Worm (Caenorhabditis elegans) whole organism, mixed stage, embryonic: ENCODE data around the gene snpc-1.1.

Source experiments
- M03D4.4 ChIP-seq: sonication (generic microtip); optimal IDR thresholded peaks from 2 replicates; lab custom pipeline; 2017; ENCODE audit warnings: mild to moderate bottlenecking, missing genetic modification characterization, missing compliant biosample characterization
- bed-3 ChIP-seq: fragments of 200-800 bp; sonication (Bioruptor generic); optimal IDR thresholded peaks from 3 replicates; lab custom pipeline; 2018; ENCODE audit warnings: mild to moderate bottlenecking, missing genetic modification characterization, moderate library complexity, missing compliant biosample characterization
- blmp-1 ChIP-seq: fragments of 150-350 bp; optimal IDR thresholded peaks from 2 replicates; lab custom pipeline; 2014; ENCODE audit warnings: missing biosample characterization, missing genetic modification characterization
- ceh-39 ChIP-seq: fragments of 150-350 bp; optimal IDR thresholded peaks from 2 replicates; lab custom pipeline; 2014; ENCODE audit warnings: missing biosample characterization, missing genetic modification characterization
- ceh-43 ChIP-seq: fragments of 200-800 bp; sonication (Bioruptor generic); optimal IDR thresholded peaks from 2 replicates; lab custom pipeline; 2018; ENCODE audit warnings: mild to moderate bottlenecking, missing genetic modification characterization, moderate library complexity, missing compliant biosample characterization
- ceh-83 ChIP-seq: fragments of 200-800 bp; sonication (Bioruptor generic); optimal IDR thresholded peaks from 2 replicates; lab custom pipeline; 2018; ENCODE audit warnings: mild to moderate bottlenecking, missing genetic modification characterization, missing compliant biosample characterization
- ces-1 ChIP-seq: fragments of 150-350 bp; optimal IDR thresholded peaks from 2 replicates; lab custom pipeline; 2014; ENCODE audit warnings: missing biosample characterization, missing genetic modification reagents, missing genetic modification characterization
- cnd-1 ChIP-seq: fragments of 200-800 bp; sonication (Bioruptor generic); optimal IDR thresholded peaks from 2 replicates; lab custom pipeline; 2018; ENCODE audit warnings: mild to moderate bottlenecking, missing genetic modification characterization, missing compliant biosample characterization
- drap-1 ChIP-seq: fragments of 200-800 bp; sonication (Bioruptor generic); optimal IDR thresholded peaks from 3 replicates; lab custom pipeline; 2018; ENCODE audit warnings: mild to moderate bottlenecking, missing genetic modification characterization, missing compliant biosample characterization
- elt-1 ChIP-seq: sonication (generic microtip); optimal IDR thresholded peaks from 2 replicates; lab custom pipeline; 2017; ENCODE audit warnings: missing genetic modification characterization, mild to moderate bottlenecking, missing compliant biosample characterization, antibody characterized with exemption, moderate library complexity, borderline replicate concordance; ENCODE audit not compliant: insufficient read depth
- elt-3 ChIP-seq: fragments of 150-350 bp; optimal IDR thresholded peaks from 2 replicates; lab custom pipeline; 2014; ENCODE audit warnings: missing biosample characterization, missing genetic modification characterization
- flh-1 ChIP-seq: fragments of 200-800 bp; sonication (Bioruptor generic); optimal IDR thresholded peaks from 2 replicates; lab custom pipeline; 2018; ENCODE audit warnings: mild to moderate bottlenecking, missing genetic modification characterization, moderate library complexity, missing compliant biosample characterization
- hlh-1 ChIP-seq: fragments of 150-350 bp; optimal IDR thresholded peaks from 2 replicates; lab custom pipeline; 2014; ENCODE audit warnings: missing biosample characterization, missing genetic modification reagents, missing genetic modification characterization
- lin-13 ChIP-seq: fragments of 150-350 bp; optimal IDR thresholded peaks from 2 replicates; lab custom pipeline; 2014; ENCODE audit warnings: missing biosample characterization, missing genetic modification characterization
- lsy-2 ChIP-seq: fragments of 150-350 bp; optimal IDR thresholded peaks from 2 replicates; lab custom pipeline; 2014; ENCODE audit warnings: missing biosample characterization, missing genetic modification characterization
- mab-5 ChIP-seq: fragments of 150-350 bp; optimal IDR thresholded peaks from 2 replicates; lab custom pipeline; 2014; ENCODE audit warnings: missing biosample characterization, missing genetic modification characterization
- mep-1 ChIP-seq: fragments of 150-350 bp; optimal IDR thresholded peaks from 2 replicates; lab custom pipeline; 2017; ENCODE audit warnings: missing biosample characterization, missing genetic modification reagents, missing genetic modification characterization, inconsistent platforms
- nhr-12 ChIP-seq: fragments of 150-350 bp; optimal IDR thresholded peaks from 2 replicates; lab custom pipeline; 2014; ENCODE audit warnings: missing biosample characterization, missing genetic modification characterization
- nhr-2 ChIP-seq: fragments of 150-350 bp; optimal IDR thresholded peaks from 2 replicates; lab custom pipeline; 2014; ENCODE audit warnings: missing biosample characterization, missing genetic modification characterization
- nhr-28 ChIP-seq: fragments of 150-350 bp; optimal IDR thresholded peaks from 2 replicates; lab custom pipeline; 2014; ENCODE audit warnings: missing biosample characterization, missing genetic modification characterization
- nhr-76 ChIP-seq: sonication (generic microtip); optimal IDR thresholded peaks from 2 replicates; lab custom pipeline; 2017; ENCODE audit warnings: missing biosample characterization, missing genetic modification characterization
- pha-4 ChIP-seq: fragments of 150-350 bp; optimal IDR thresholded peaks from 2 replicates; lab custom pipeline; 2018; ENCODE audit warnings: missing biosample characterization, missing genetic modification reagents, missing genetic modification characterization
- sem-2 ChIP-seq: fragments of 200-800 bp; sonication (Bioruptor generic); optimal IDR thresholded peaks from 2 replicates; lab custom pipeline; 2018; ENCODE audit warnings: mild to moderate bottlenecking, missing genetic modification characterization, missing compliant biosample characterization
- tbx-8 ChIP-seq: fragments of 200-800 bp; sonication (Bioruptor generic); optimal IDR thresholded peaks from 2 replicates; lab custom pipeline; 2018; ENCODE audit warnings: mild to moderate bottlenecking, missing genetic modification characterization, moderate library complexity, missing compliant biosample characterization
- unc-39 ChIP-seq: fragments of 150-350 bp; optimal IDR thresholded peaks from 2 replicates; lab custom pipeline; 2014; ENCODE audit warnings: missing biosample characterization, missing genetic modification characterization
- unc-62 ChIP-seq: fragments of 150-350 bp; optimal IDR thresholded peaks from 2 replicates; lab custom pipeline; 2014; ENCODE audit warnings: missing biosample characterization, missing genetic modification reagents, missing genetic modification characterization
- zip-8 ChIP-seq: fragments of 150-350 bp; optimal IDR thresholded peaks from 2 replicates; lab custom pipeline; 2014; ENCODE audit warnings: missing biosample characterization, missing genetic modification characterization
- ztf-11 ChIP-seq: fragments of 150-350 bp; optimal IDR thresholded peaks from 2 replicates; lab custom pipeline; 2014; ENCODE audit warnings: missing biosample characterization, missing genetic modification characterization

snpc-1.1 gene

DNA sequence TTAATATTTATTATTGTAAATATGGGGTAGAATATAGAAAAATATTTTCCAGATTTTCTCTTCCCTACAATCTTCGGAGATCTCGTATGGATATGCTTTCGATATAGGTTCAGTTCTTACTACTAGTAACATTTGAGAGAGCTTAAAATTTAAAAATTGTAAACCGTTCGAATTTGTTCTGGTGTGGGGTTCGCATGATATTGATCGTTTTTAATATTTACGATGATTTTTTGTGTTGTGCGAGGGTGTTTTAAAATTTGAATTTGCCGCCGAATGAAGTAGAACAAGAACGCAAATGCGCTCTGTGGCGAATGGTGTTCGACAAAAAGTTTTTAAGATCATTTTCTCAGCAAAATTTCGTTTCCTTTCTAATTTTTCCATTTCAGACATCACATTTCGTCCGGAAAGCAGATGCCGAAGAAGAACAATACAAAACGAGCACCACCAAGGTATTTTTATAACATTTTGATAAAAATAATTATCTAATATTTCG lies 2.4 kb upstream of the snpc-1.1 start, which contains the start of gene skr-17:
TSS of gene skr-17 (plus strand) at position 51 of the 493 bp plus-strand sequence.
- TF ChIP-seq elt-3 (tag; lab: Kevin White, UChicago) (no peak), M03D4.4 (tag; lab: Kevin White, UChicago) (no peak), flh-1 (GFP tag; lab: Kevin White, UChicago) (no peak), nhr-28 (tag; lab: Kevin White, UChicago) (no peak), lin-13 (tag; lab: Kevin White, UChicago) (no peak), sem-2 (GFP tag; lab: Kevin White, UChicago) (no peak), unc-39 (tag; lab: Kevin White, UChicago) (no peak), ceh-83 (no peak), lsy-2 (no peak), cnd-1 (no peak), zip-8 (no peak), blmp-1 (tag; lab: Kevin White, UChicago) (no peak), hlh-1 (tag; lab: Kevin White, UChicago) (no peak), nhr-2 (no peak), unc-62 (GFP tag; lab: Kevin White, UChicago) (no peak), ceh-39 (tag; lab: Kevin White, UChicago) (no peak), elt-1 (tag; lab: Kevin White, UChicago) (no peak), drap-1 (GFP tag; lab: Kevin White, UChicago) (no peak), ces-1 (GFP tag; lab: Kevin White, UChicago) (no peak), pha-4 (tag; lab: Kevin White, UChicago) (no peak)

DNA sequence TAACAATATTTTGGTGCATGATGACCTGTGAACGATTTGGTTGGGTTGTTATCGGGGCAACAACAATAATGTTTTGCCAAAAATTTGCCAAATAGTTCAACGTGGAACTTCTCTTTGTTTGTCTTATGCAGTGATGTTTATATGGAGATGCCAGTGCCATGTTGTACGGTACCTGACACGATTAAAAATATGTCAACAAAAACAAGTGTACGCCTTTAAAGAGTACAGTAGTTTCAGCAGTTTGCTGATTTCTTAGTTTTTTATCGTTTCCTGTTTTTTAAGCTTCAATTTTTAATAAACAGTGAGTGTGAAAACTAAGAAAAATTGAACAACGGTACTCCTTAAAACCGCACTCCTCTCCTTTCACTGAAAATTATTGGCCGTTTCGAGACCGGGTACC lies 2.8 kb downstream of the snpc-1.1 start:
- TF ChIP-seq cnd-1 (no peak), nhr-76 (tag; lab: Kevin White, UChicago) (no peak), ceh-39 (tag; lab: Kevin White, UChicago) (no peak), mep-1 (tag; lab: Kevin White, UChicago) (no peak)

DNA sequence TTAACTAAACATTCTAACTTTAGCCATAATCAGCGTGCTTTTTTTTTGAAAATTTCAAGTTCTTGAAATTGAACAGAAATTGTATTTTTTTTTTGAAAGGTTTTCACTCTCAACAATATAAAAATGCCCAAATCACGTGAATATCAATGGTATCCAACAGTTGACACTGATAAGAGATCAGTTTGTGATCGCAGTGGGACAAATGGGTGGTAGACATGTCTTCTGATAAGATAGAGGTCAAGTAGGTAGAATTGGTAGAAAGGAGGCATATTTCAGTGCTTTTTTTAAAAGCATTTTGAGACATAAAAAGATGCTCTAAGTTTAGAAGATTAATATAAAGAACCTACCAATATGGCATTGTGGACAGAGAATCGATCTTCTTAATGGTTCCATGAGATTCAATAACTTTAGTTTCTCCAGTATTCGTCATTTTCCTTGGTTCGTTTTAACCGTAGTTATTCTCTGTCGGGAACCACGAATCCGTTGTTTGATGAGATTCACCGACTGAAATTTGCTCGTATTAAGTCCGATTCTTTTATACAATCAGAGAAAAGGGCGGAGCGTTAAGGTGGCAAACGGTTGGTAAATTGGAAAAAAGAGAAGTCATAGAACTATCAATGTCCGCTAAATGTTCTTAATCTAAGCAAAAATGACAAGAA lies 3.7 kb downstream of the snpc-1.1 start, which contains the start of gene mthf-1:
TSS of gene mthf-1 (minus strand) at position 504 of the 659 bp plus-strand sequence.
- TF ChIP-seq elt-1 (tag; lab: Kevin White, UChicago): peak; percentile 7
- no peak for TF ChIP-seq mab-5
- TF ChIP-seq, all 35 proteins: peak for 1

DNA sequence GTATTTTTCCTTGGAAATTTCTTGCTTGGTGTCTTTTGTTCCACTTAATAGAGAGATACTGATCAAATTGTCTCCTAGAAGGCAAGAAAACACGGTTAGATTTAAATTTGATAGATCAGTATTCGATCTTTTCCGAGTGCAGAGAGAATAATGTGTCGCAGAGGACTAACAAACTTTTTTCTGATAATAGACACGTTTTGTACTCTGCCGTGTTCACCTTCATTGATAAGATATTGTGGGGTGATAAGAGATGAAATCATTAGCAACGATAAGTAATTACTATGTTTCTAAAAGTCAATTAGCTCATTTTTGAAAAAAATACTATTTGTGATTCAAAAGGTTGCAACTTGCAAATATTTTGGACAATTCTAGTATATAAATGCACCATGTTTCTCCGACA lies 4.4 kb downstream of the snpc-1.1 start:
- TF ChIP-seq unc-39 (tag; lab: Kevin White, UChicago): no peak
- peak; percentile 13 for TF ChIP-seq elt-1 (tag; lab: Kevin White, UChicago)
- no peak for TF ChIP-seq ces-1 (GFP tag; lab: Kevin White, UChicago)
- TF ChIP-seq elt-3 (tag; lab: Kevin White, UChicago): peak; percentile 39
- TF ChIP-seq, all 35 proteins: peak for 2

DNA sequence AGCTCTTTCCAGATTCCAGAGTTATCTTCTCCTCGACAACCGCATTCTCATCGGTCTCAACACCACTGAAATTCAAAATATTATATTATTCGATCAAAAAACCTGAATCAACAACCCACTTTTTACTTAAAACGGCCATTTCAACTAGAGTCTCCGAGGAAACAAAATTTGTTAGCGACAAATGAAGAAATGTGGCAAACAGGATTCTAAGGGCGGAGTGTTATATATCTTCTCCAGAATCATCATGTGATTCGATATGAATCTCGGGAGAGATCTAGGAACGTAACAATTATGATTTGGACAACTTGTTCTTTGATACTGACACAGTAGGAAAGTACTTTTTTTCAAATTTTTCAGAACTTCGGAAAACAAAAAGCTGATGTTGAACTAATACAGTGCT lies 4.9 kb downstream of the snpc-1.1 start:
- TF ChIP-seq mep-1 (tag; lab: Kevin White, UChicago) (no peak), ces-1 (GFP tag; lab: Kevin White, UChicago) (no peak), elt-1 (tag; lab: Kevin White, UChicago) (peak; percentile 63), ztf-11 (tag; lab: Kevin White, UChicago) (no peak)
- TF ChIP-seq, all 35 proteins: peak for 1

DNA sequence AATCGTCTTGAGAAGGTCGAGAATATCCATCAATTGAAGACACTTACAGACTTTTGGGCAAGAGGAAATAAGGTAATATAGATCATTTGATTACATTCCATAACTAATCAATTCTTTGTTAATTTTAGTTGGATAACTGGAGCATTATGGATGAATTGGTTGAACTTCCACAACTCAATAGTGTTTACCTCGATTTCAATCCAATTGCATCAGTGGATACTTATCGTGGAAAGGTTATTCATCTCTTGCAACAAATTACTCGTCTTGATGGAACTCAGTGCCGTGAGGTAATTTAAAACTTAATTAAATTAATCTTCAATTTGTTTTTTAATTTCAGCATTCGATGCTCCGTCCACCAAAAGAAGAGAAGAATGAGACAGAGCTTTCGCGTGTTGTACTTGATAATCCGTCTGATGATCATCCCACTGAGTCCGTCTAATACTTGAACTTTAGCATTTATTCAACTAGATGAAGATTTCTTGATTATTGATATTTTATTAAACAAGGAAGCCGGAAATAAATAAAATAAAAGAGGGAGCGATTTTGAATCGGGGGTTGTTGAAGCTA lies 7.6 kb downstream of the snpc-1.1 start:
- no peak for TF ChIP-seq ceh-83
- no peak for TF ChIP-seq bed-3
- TF ChIP-seq mab-5: no peak
- no peak for TF ChIP-seq cnd-1
- TF ChIP-seq zip-8: no peak
- TF ChIP-seq tbx-8 (GFP tag; lab: Kevin White, UChicago): no peak

DNA sequence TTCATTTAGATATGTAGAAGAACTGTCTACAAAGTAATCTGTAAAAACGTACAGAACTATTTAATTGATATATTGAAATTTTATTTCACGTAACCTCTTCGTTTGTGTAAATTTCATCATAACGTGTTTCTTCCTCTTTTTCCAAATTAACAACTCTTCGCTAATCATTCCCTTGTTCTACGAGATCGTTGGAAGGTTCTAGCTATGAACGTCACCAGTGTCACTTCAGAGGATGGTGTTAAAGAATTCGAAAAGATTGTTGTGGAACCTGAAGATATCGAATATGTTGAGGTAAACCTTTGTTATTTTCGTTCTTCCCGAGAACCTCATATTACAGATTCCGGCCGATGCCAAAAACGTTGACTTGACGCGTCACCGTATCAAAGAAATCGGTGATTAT lies 8.7 kb downstream of the snpc-1.1 start, which contains the start of gene C06A8.6:
TSS of gene C06A8.6 (plus strand) at position 89 of the 400 bp plus-strand sequence.
- TF ChIP-seq ceh-43 (no peak), flh-1 (GFP tag; lab: Kevin White, UChicago) (no peak), nhr-28 (tag; lab: Kevin White, UChicago) (no peak), blmp-1 (tag; lab: Kevin White, UChicago) (no peak), lin-13 (tag; lab: Kevin White, UChicago) (no peak), nhr-12 (tag; lab: Kevin White, UChicago) (no peak), bed-3 (no peak), nhr-2 (no peak), lsy-2 (no peak), nhr-76 (tag; lab: Kevin White, UChicago) (no peak), unc-62 (GFP tag; lab: Kevin White, UChicago) (no peak), zip-8 (no peak), M03D4.4 (tag; lab: Kevin White, UChicago) (no peak), elt-3 (tag; lab: Kevin White, UChicago) (no peak), ztf-11 (tag; lab: Kevin White, UChicago) (no peak), ceh-39 (tag; lab: Kevin White, UChicago) (no peak), ceh-83 (no peak)
- TF ChIP-seq, all 35 proteins: peak for 0
